Worm (Caenorhabditis elegans): ENCODE measurements around the gene C27C12.1.

Gene C27C12.1

DNA sequence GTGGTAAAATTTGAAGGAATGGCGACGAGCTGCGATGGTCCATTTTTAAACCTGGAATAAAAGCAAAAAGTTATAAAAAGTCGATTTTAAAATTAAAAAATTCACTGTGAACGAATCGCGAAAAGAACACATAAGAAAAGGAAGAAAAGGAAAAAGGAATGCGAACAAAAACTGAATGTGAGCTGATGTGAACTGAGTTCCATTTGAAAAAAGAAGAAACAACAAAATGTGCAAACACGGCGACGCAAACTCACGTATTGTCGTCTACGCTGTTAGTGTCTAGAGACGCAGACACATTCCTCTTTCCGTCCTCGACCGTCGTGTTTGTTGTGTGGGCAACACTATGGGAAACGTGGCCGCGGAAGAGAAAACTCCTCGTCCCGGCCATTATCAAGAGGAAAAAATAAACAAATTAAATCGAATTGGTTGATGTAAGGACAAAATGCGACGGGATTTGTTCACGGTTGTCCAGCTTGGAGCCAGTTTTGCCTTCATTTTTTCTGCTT, at the start of gene C27C12.1, which contains the start of gene C27C12.4:
Gene C27C12.1 (minus strand): TSS at position 51 of the 506 bp plus-strand sequence.
Gene C27C12.4 (plus strand): TSS at position 375 of the 506 bp plus-strand sequence.
- TF ChIP-seq unc-62 (GFP tag; optimal IDR thresholded peaks at IDR 0.05), result no peak

- TF ChIP-seq unc-62 (GFP tag; optimal IDR thresholded peaks at IDR 0.05), result no peak
Measured at ce11 chrX:14900487-14900886, 46.9 kb upstream of the C27C12.1 start.

ce11 chrX:14898205-14898604, 44.6 kb upstream of the C27C12.1 start, which contains the start of gene lips-8:
lips-8 (plus strand) TSS chrX:14898505.
- no peak for TF ChIP-seq unc-62 (GFP tag; optimal IDR thresholded peaks at IDR 0.05)

ce11 chrX:14897192-14897591, 43.6 kb upstream of the C27C12.1 start:
- no peak for TF ChIP-seq unc-62 (GFP tag; optimal IDR thresholded peaks at IDR 0.05)

ce11 chrX:14894845-14895244, 41.3 kb upstream of the C27C12.1 start, which contains the start of gene nac-1:
nac-1 (plus strand) TSS chrX:14895145.
- no peak for TF ChIP-seq unc-62 (GFP tag; optimal IDR thresholded peaks at IDR 0.05)

- TF ChIP-seq unc-62 (GFP tag; optimal IDR thresholded peaks at IDR 0.05), result no peak
Measured at ce11 chrX:14894380-14894779, 40.8 kb upstream of the C27C12.1 start.

- TF ChIP-seq unc-62 (GFP tag; optimal IDR thresholded peaks at IDR 0.05), result no peak
Measured at ce11 chrX:14888188-14888587, 34.6 kb upstream of the C27C12.1 start, which contains the start of gene daf-6. daf-6 (plus strand) TSS chrX:14888488.

DNA sequence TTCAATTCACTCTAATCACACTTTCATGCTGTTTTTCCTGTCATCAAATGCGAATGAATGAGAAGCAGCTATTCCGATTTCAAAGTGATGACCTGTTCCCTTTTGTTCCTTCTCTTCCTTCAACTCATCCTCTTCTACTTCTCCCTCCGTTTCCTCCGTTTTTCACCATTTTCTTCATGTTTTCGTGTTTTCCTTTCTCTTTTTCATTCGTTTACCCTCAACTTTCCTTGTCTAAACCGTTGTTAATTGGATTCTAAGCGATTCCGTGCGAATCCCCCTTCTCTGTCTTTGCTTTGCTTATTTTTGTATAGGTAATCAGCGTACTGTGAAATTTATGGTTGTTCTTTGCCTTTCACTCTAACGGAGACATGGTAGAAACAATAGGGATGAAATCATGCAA, 32.3 kb upstream of the C27C12.1 start:
- no peak for TF ChIP-seq unc-62 (GFP tag; optimal IDR thresholded peaks at IDR 0.05)

- TF ChIP-seq unc-62 (GFP tag; optimal IDR thresholded peaks at IDR 0.05), result no peak
Measured at ce11 chrX:14881119-14881518, 27.6 kb upstream of the C27C12.1 start, which contains the start of gene flp-8. flp-8 (plus strand) TSS chrX:14881419.

ce11 chrX:14877691-14878090, 24.1 kb upstream of the C27C12.1 start:
- TF ChIP-seq unc-62 (GFP tag; optimal IDR thresholded peaks at IDR 0.05), result no peak

ce11 chrX:14875668-14876067, 22.1 kb upstream of the C27C12.1 start, which contains the start of gene sssh-1:
sssh-1 (plus strand) TSS chrX:14875968.
- TF ChIP-seq unc-62 (GFP tag; optimal IDR thresholded peaks at IDR 0.05), result no peak

DNA sequence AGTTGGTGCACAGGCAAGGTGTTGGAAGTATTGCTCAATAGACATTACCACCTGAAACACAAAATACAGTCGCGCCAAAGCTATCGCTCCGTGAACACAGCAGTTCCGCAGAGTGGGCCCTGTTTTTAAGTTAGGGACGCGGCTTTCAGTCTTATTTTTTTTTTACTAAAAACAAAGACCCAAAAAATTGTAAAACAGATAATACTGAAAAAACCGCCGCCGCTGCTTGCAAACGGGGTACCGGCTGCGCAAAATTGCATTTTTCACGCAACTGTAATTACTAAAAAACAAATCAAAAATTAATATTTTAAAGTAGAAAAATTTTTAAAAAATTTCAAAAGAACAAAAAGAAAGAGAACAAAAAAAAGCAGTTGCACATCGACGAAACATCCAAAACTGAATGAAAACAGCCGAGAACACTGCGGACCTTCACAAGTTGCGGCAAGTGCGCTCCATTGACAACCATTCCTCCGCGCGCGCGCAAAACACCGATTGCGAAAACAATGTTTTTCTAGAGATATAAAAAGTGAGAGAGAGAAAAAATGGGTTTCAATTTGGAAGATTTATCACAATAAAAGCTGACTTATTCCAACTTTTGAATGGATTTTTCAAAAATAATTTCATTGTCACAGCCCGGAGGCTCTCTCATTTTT, 19.4 kb upstream of the C27C12.1 start, which contains the start of gene F31F6.3:
Gene F31F6.3 (minus strand): TSS at position 51 of the 653 bp plus-strand sequence.
- TF ChIP-seq unc-62 (GFP tag; optimal IDR thresholded peaks at IDR 0.05), result no peak

DNA sequence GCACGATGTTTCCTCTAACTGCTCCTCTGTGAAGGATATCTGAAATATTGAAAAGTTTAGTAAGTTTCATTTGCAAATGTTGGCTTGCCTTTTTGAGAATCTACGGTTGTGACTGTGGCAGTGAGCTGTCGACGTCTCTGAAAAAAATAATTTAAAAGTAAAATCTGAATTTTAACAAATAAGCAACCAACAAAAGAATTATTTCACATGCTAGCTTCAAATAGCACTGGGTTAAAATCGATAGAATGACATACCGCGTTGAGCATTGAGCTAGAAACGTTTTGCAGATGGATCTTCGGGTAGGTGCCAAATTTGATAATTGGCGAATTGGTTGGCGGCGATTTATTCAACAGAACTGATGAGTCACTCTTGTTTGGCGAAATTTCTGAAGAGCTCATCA, 18.2 kb upstream of the C27C12.1 start, which contains the start of gene F31F6.2:
Gene F31F6.2 (minus strand): TSS at position 101 of the 400 bp plus-strand sequence.
- TF ChIP-seq unc-62 (GFP tag; optimal IDR thresholded peaks at IDR 0.05), result no peak

DNA sequence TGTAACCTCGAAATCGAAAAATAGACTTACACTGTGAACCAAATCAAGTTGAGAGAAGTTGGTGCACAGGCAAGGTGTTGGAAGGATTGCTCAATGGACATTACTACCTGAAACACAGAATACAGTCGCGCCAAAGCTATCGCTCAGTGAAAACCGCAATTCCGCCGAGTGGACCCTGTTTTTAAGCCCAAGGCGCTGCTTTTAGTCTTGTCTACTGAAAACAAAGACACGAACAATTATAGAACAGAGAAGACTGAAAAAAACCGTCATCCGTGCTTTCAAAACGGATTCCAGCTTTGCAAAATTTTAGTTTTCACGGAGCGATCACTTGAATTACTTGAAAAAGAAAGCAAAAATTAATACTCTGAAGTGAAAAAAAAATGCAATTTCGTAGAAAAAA, 14.6 kb upstream of the C27C12.1 start, which contains the start of gene F31F6.1:
Gene F31F6.1 (minus strand): TSS at position 101 of the 400 bp plus-strand sequence.
- no peak for TF ChIP-seq unc-62 (GFP tag; optimal IDR thresholded peaks at IDR 0.05)

ce11 chrX:14865744-14866143, 12.2 kb upstream of the C27C12.1 start, which contains the start of gene C27C12.3:
C27C12.3 (minus strand) TSS chrX:14865844.
- no peak for TF ChIP-seq unc-62 (GFP tag; optimal IDR thresholded peaks at IDR 0.05)

- no peak for TF ChIP-seq unc-62 (GFP tag; optimal IDR thresholded peaks at IDR 0.05)
Measured at ce11 chrX:14861752-14862151, 8.2 kb upstream of the C27C12.1 start, which contains the start of gene dmd-4. dmd-4 (minus strand) TSS chrX:14861852.

ce11 chrX:14851904-14852303, 1.7 kb downstream of the C27C12.1 start:
- no peak for TF ChIP-seq unc-62 (GFP tag; optimal IDR thresholded peaks at IDR 0.05)

Measured in whole organism, dauer.